Fruit fly (Drosophila melanogaster) S2 (cell line): ENCODE results near the gene CG9705.
A peak's percentile ranks its signal among the peaks of the same experiment; 100 is the strongest.

Experiments
- CG8478 ChIP-seq: fragments of >200 bp; optimal IDR thresholded peaks from 2 replicates; lab custom pipeline; 2018
- CTCF ChIP-seq, 2 experiments: fragments of >200 bp; optimal IDR thresholded peaks; 2 replicates each; lab custom pipeline; 2018

dm6 chr3L:16769866-16770265 lies 10.0 kb upstream of the CG9705 start:
- TF ChIP-seq CG8478 (lab: Kevin White, UChicago) (no peak), CTCF (optimal IDR thresholded peaks at IDR 0.05; lab: Kevin White, UChicago) (peak; percentile 88 to 94)
